Fruit fly (Drosophila melanogaster) whole organism, embryonic: ENCODE measurements around the gene tai.

Experiments used
- Aef1 ChIP-seq: fragments of 200-800 bp; sonication (Bioruptor generic); IDR thresholded peaks from 3 replicates; pipeline ENCODE4 v1.3.6; 2022; ENCODE audit warnings: missing biosample characterization, missing genetic modification characterization
- CG10321 ChIP-seq: fragments of 200-800 bp; sonication (Bioruptor generic); IDR thresholded peaks from 2 replicates; pipeline ENCODE4 v1.3.6; 2022; ENCODE audit warnings: missing biosample characterization, missing genetic modification characterization
- CG10543 ChIP-seq: fragments of 200-800 bp; sonication (Bioruptor generic); optimal IDR thresholded peaks from 3 replicates; lab custom pipeline; 2017; ENCODE audit warnings: missing biosample characterization, mild to moderate bottlenecking, missing genetic modification characterization, moderate library complexity
- CG12155 ChIP-seq: fragments of 200-800 bp; sonication (Bioruptor generic); optimal IDR thresholded peaks from 3 replicates; lab custom pipeline; 2016; ENCODE audit warnings: missing biosample characterization, missing genetic modification characterization
- CG12659 ChIP-seq: fragments of 200-800 bp; sonication (Bioruptor generic); optimal IDR thresholded peaks from 3 replicates; lab custom pipeline; 2017; ENCODE audit warnings: mild to moderate bottlenecking, missing biosample characterization, missing genetic modification reagents, missing genetic modification characterization
- CG12744 ChIP-seq: fragments of 200-800 bp; sonication (Bioruptor generic); optimal IDR thresholded peaks from 2 replicates; lab custom pipeline; 2016; ENCODE audit warnings: missing biosample characterization, missing genetic modification characterization
- CG17568 ChIP-seq: fragments of 200-800 bp; sonication (Bioruptor generic); optimal IDR thresholded peaks from 2 replicates; lab custom pipeline; 2018; ENCODE audit warnings: missing biosample characterization, mild to moderate bottlenecking, missing genetic modification characterization, moderate library complexity
- CG17912 ChIP-seq: fragments of 200-800 bp; sonication (Bioruptor generic); optimal IDR thresholded peaks from 2 replicates; lab custom pipeline; 2018; ENCODE audit warnings: missing biosample characterization, mild to moderate bottlenecking, missing genetic modification characterization
- CG2202 ChIP-seq: fragments of 200-800 bp; sonication (Bioruptor generic); optimal IDR thresholded peaks from 2 replicates; lab custom pipeline; 2018; ENCODE audit warnings: missing biosample characterization, mild to moderate bottlenecking, missing genetic modification characterization
- CG30431 ChIP-seq: fragments of 200-800 bp; sonication (Bioruptor generic); optimal IDR thresholded peaks from 2 replicates; lab custom pipeline; 2017; ENCODE audit warnings: missing biosample characterization, missing genetic modification characterization
- CG3065 ChIP-seq: fragments of 200-800 bp; sonication (Bioruptor generic); optimal IDR thresholded peaks from 2 replicates; lab custom pipeline; 2016; ENCODE audit warnings: missing biosample characterization, missing genetic modification characterization
- CG3163 ChIP-seq: fragments of 200-800 bp; sonication (Bioruptor generic); optimal IDR thresholded peaks from 3 replicates; lab custom pipeline; 2016; ENCODE audit warnings: missing biosample characterization, missing genetic modification characterization
- CG32532 ChIP-seq: fragments of 200-800 bp; sonication (Bioruptor generic); IDR thresholded peaks from 2 replicates; pipeline ENCODE4 v1.3.6; 2022; ENCODE audit warnings: missing biosample characterization, missing genetic modification characterization
- CG3281 ChIP-seq: fragments of 200-800 bp; sonication (Bioruptor generic); optimal IDR thresholded peaks from 3 replicates; lab custom pipeline; 2017; ENCODE audit warnings: missing biosample characterization, mild to moderate bottlenecking, missing genetic modification characterization
- CG3407 ChIP-seq: fragments of 200-800 bp; sonication (Bioruptor generic); optimal IDR thresholded peaks from 2 replicates; lab custom pipeline; 2018; ENCODE audit warnings: missing biosample characterization, mild to moderate bottlenecking, missing genetic modification characterization
- CG4617 ChIP-seq: fragments of 200-800 bp; sonication (Bioruptor generic); optimal IDR thresholded peaks from 3 replicates; lab custom pipeline; 2016; ENCODE audit warnings: missing biosample characterization, missing genetic modification characterization, borderline replicate concordance
- CG6254 ChIP-seq: fragments of 200-800 bp; sonication (Bioruptor generic); optimal IDR thresholded peaks from 3 replicates; lab custom pipeline; 2017; ENCODE audit warnings: mild to moderate bottlenecking, missing biosample characterization, missing genetic modification reagents, missing genetic modification characterization
- CG8281 ChIP-seq: fragments of 200-800 bp; sonication (Bioruptor generic); optimal IDR thresholded peaks from 2 replicates; lab custom pipeline; 2018; ENCODE audit warnings: missing biosample characterization, mild to moderate bottlenecking, missing genetic modification characterization, moderate library complexity
- CG8765 ChIP-seq: fragments of 200-800 bp; sonication (Bioruptor generic); IDR thresholded peaks from 2 replicates; pipeline ENCODE4 v1.3.6; 2022; ENCODE audit warnings: missing biosample characterization, missing genetic modification characterization
- CG8944 ChIP-seq: fragments of 200-800 bp; sonication (Bioruptor generic); optimal IDR thresholded peaks from 3 replicates; lab custom pipeline; 2016; ENCODE audit warnings: missing biosample characterization, missing genetic modification characterization
- CG9876 ChIP-seq: fragments of 200-800 bp; sonication (Bioruptor generic); optimal IDR thresholded peaks from 2 replicates; lab custom pipeline; 2016; ENCODE audit warnings: missing biosample characterization, missing genetic modification characterization
- CrebB ChIP-seq: fragments of 200-800 bp; sonication (Bioruptor generic); optimal IDR thresholded peaks from 3 replicates; lab custom pipeline; 2018; ENCODE audit warnings: missing biosample characterization, mild to moderate bottlenecking, missing genetic modification characterization
- Dek ChIP-seq: fragments of 200-800 bp; sonication (Bioruptor generic); optimal IDR thresholded peaks from 3 replicates; lab custom pipeline; 2019; ENCODE audit warnings: missing biosample characterization, mild to moderate bottlenecking, missing genetic modification characterization, moderate library complexity
- HLH4C ChIP-seq: fragments of 200-800 bp; sonication (Bioruptor generic); IDR thresholded peaks from 3 replicates; pipeline ENCODE4 v1.3.6; 2022; ENCODE audit warnings: missing biosample characterization, missing genetic modification characterization; ENCODE audit not compliant: partially characterized antibody
- Kr ChIP-seq: fragments of 200-800 bp; sonication (Bioruptor generic); optimal IDR thresholded peaks from 2 replicates; lab custom pipeline; 2017; ENCODE audit warnings: missing biosample characterization, mild to moderate bottlenecking, missing genetic modification characterization
- Ssrp ChIP-seq: fragments of 200-800 bp; sonication (Bioruptor generic); optimal IDR thresholded peaks from 2 replicates; lab custom pipeline; 2018; ENCODE audit warnings: missing biosample characterization, mild to moderate bottlenecking, missing genetic modification characterization, moderate library complexity
- Taf1 ChIP-seq: fragments of 200-800 bp; sonication (Bioruptor generic); IDR thresholded peaks from 2 replicates; pipeline ENCODE4 v1.3.6; 2022; ENCODE audit warnings: missing biosample characterization, missing genetic modification characterization
- Vsx1 ChIP-seq: fragments of 200-800 bp; sonication (Bioruptor generic); optimal IDR thresholded peaks from 2 replicates; lab custom pipeline; 2017; ENCODE audit warnings: missing biosample characterization, mild to moderate bottlenecking, missing genetic modification characterization, missing genetic modification reagents
- az2 ChIP-seq: fragments of 200-800 bp; sonication (Bioruptor generic); optimal IDR thresholded peaks from 3 replicates; lab custom pipeline; 2016; ENCODE audit warnings: missing biosample characterization, missing genetic modification characterization
- crp ChIP-seq, 2 experiments: fragments of 200-800 bp; sonication (Bioruptor generic); optimal IDR thresholded peaks; 2 replicates in 1 of 2; 3 replicates in 1 of 2; lab custom pipeline; 2017; ENCODE audit warnings: missing biosample characterization in 2 of 2, missing genetic modification characterization in 2 of 2, mild to moderate bottlenecking in 1 of 2, moderate library complexity in 1 of 2
- da ChIP-seq: fragments of 200-800 bp; sonication (Bioruptor generic); optimal IDR thresholded peaks from 2 replicates; lab custom pipeline; 2016; ENCODE audit warnings: missing biosample characterization, missing genetic modification characterization
- danr ChIP-seq: fragments of 200-800 bp; sonication (Bioruptor generic); IDR thresholded peaks from 2 replicates; pipeline ENCODE4 v1.3.6; 2022; ENCODE audit warnings: missing biosample characterization, missing genetic modification characterization
- dmrt11E ChIP-seq: fragments of 200-800 bp; sonication (Bioruptor generic); optimal IDR thresholded peaks from 3 replicates; lab custom pipeline; 2018; ENCODE audit warnings: missing biosample characterization, mild to moderate bottlenecking, missing genetic modification characterization, moderate library complexity
- her ChIP-seq: fragments of 200-800 bp; sonication (Bioruptor generic); optimal IDR thresholded peaks from 2 replicates; lab custom pipeline; 2016; ENCODE audit warnings: missing biosample characterization, missing genetic modification characterization
- kay ChIP-seq: fragments of 200-800 bp; sonication (Bioruptor generic); optimal IDR thresholded peaks from 2 replicates; lab custom pipeline; 2016; ENCODE audit warnings: missing biosample characterization, missing genetic modification characterization
- lbe ChIP-seq: fragments of 200-800 bp; sonication (Bioruptor generic); optimal IDR thresholded peaks from 2 replicates; lab custom pipeline; 2016; ENCODE audit warnings: missing biosample characterization, mild to moderate bottlenecking, missing genetic modification characterization
- lov ChIP-seq, 2 experiments: fragments of 200-800 bp in 1 of 2; fragments of >200 bp in 1 of 2; sonication (Bioruptor generic) in 1 of 2; IDR thresholded peaks in 1 of 2; optimal IDR thresholded peaks in 1 of 2; 2 replicates in 1 of 2; 3 replicates in 1 of 2; pipeline versions ENCODE4 v1.3.6 to Lab custom; 2017 to 2022; ENCODE audit warnings: missing biosample characterization in 1 of 2, missing genetic modification characterization in 1 of 2
- mirr ChIP-seq: fragments of 200-800 bp; sonication (Bioruptor generic); optimal IDR thresholded peaks from 3 replicates; lab custom pipeline; 2018; ENCODE audit warnings: missing biosample characterization, mild to moderate bottlenecking, missing genetic modification characterization
- odd ChIP-seq: fragments of 200-800 bp; sonication (Bioruptor generic); optimal IDR thresholded peaks from 2 replicates; lab custom pipeline; 2017; ENCODE audit warnings: missing biosample characterization, mild to moderate bottlenecking, missing genetic modification characterization
- pho ChIP-seq: fragments of 200-800 bp; sonication (Bioruptor generic); optimal IDR thresholded peaks from 2 replicates; lab custom pipeline; 2016; ENCODE audit warnings: missing biosample characterization, missing genetic modification characterization
- psq ChIP-seq: fragments of 200-800 bp; sonication (Bioruptor generic); optimal IDR thresholded peaks from 2 replicates; lab custom pipeline; 2017; ENCODE audit warnings: missing biosample characterization, missing genetic modification characterization
- pum ChIP-seq: fragments of 200-800 bp; sonication (Bioruptor generic); optimal IDR thresholded peaks from 2 replicates; lab custom pipeline; 2016; ENCODE audit warnings: missing biosample characterization, missing genetic modification characterization
- so ChIP-seq: fragments of 200-800 bp; sonication (Bioruptor generic); IDR thresholded peaks from 3 replicates; pipeline ENCODE4 v1.3.6; 2022; ENCODE audit warnings: missing biosample characterization, missing genetic modification characterization
- sqz ChIP-seq: fragments of 200-800 bp; sonication (Bioruptor generic); optimal IDR thresholded peaks from 3 replicates; lab custom pipeline; 2018; ENCODE audit warnings: missing biosample characterization, mild to moderate bottlenecking, missing genetic modification characterization
- ssp ChIP-seq: fragments of 200-800 bp; sonication (Bioruptor generic); IDR thresholded peaks from 2 replicates; pipeline ENCODE4 v1.3.6; 2022; ENCODE audit warnings: missing biosample characterization, missing genetic modification characterization
- tap ChIP-seq: fragments of 200-800 bp; optimal IDR thresholded peaks from 3 replicates; lab custom pipeline; 2019; ENCODE audit warnings: missing biosample characterization, mild to moderate bottlenecking, missing genetic modification characterization, moderate library complexity
- unpg ChIP-seq: fragments of 200-800 bp; sonication (Bioruptor generic); optimal IDR thresholded peaks from 3 replicates; lab custom pipeline; 2018; ENCODE audit warnings: missing biosample characterization, mild to moderate bottlenecking, missing genetic modification characterization, moderate library complexity
- vnd ChIP-seq: fragments of 200-800 bp; sonication (Bioruptor generic); IDR thresholded peaks from 3 replicates; pipeline ENCODE4 v1.3.6; 2022; ENCODE audit warnings: missing biosample characterization, missing genetic modification characterization; ENCODE audit not compliant: partially characterized antibody
- zf30C ChIP-seq: fragments of 200-800 bp; sonication (Bioruptor generic); optimal IDR thresholded peaks from 3 replicates; lab custom pipeline; 2018; ENCODE audit warnings: missing biosample characterization, mild to moderate bottlenecking, missing genetic modification characterization

Gene tai

DNA sequence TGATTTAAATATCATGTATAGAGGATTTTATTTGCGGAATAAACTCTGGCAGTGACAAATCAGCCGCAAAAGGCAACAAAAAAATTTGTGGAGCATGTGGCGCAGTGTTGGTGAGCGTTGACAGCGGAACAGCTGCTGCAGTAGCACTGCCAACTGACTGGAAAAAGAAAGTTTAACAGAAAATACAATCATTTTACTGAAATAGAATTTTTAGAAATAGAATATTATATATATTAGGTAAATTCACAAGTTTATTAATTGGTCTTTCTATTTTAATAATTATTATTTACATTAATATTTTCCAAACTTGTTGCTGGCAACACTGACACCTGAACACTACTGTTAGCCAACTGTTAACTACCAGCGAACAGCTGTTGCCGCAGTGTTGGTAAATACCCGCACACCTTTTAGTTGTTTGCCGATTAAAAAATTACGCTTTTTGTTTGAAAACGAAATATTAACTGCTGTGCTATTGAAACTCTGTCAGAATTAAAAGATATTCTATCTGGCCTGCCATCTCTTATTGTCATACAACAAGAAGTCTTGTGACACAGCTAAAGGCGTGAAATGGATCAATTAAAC is at the start of gene tai, which contains the start of gene CG9586 (continued):
- peak; percentile 61 for TF ChIP-seq CG3065 (GFP tag; lab: Kevin White, UChicago)
- peak; percentile 71 for TF ChIP-seq psq (GFP tag; lab: Kevin White, UChicago)
- TF ChIP-seq Vsx1 (GFP tag; lab: Kevin White, UChicago) = peak; percentile 82
- TF ChIP-seq tap (tag; lab: Kevin White, UChicago) = peak; percentile 83
- peak; percentile 63 for TF ChIP-seq CrebB (tag; lab: Kevin White, UChicago)
- TF ChIP-seq CG12659 (GFP tag; lab: Kevin White, UChicago) = peak; percentile 92
- peak; percentile 49 for TF ChIP-seq pho (GFP tag; lab: Kevin White, UChicago)
- peak; percentile 74 for TF ChIP-seq Ssrp (tag; lab: Kevin White, UChicago)
- no peak for TF ChIP-seq zf30C (GFP tag; lab: Kevin White, UChicago)
- peak; percentile 89 for TF ChIP-seq unpg (GFP tag; lab: Kevin White, UChicago)
- peak; percentile 36 for TF ChIP-seq mirr (GFP tag; lab: Kevin White, UChicago)
- TF ChIP-seq CG2202 = peak; percentile 78
- peak; percentile 77 to 97 for TF ChIP-seq crp (GFP tag; optimal IDR thresholded peaks at IDR 0.05; lab: Kevin White, UChicago)
- TF ChIP-seq CG12744 = peak; percentile 5
- peak; percentile 71 for TF ChIP-seq ssp (GFP tag; lab: Robert Waterston, UW)
- TF ChIP-seq CG3407 = peak; percentile 77
- peak; percentile 92 for TF ChIP-seq sqz
- TF ChIP-seq CG12155 (GFP tag; lab: Kevin White, UChicago) = peak; percentile 89
- peak; percentile 77 for TF ChIP-seq Dek
- peak; percentile 60 for TF ChIP-seq CG17912 (GFP tag; lab: Kevin White, UChicago)
- TF ChIP-seq CG3281 (GFP tag; lab: Kevin White, UChicago) = peak; percentile 77
- TF ChIP-seq CG4617 = peak; percentile 82
- peak; percentile 31; the same call in 1 of the 2 replicates for TF ChIP-seq CG10321
- peak; percentile 82 for TF ChIP-seq CG10543 (GFP tag; lab: Kevin White, UChicago)
- peak; percentile 27 for TF ChIP-seq CG8281 (tag; lab: Kevin White, UChicago)
- 0 out of 2 replicates have a peak, but pooled peaks have one; percentile 8 for TF ChIP-seq danr (GFP tag; lab: Robert Waterston, UW)
- peak; percentile 87 for TF ChIP-seq az2
- peak; percentile 71 for TF ChIP-seq CG30431 (GFP tag; lab: Kevin White, UChicago)
- peak; percentile 65 for TF ChIP-seq CG17568 (GFP tag; lab: Kevin White, UChicago)
- no peak for TF ChIP-seq kay (GFP tag; lab: Kevin White, UChicago)
- TF ChIP-seq lbe (GFP tag; lab: Kevin White, UChicago) = peak; percentile 86
- TF ChIP-seq CG8944 (GFP tag; lab: Kevin White, UChicago) = peak; percentile 59
- TF ChIP-seq Taf1 (GFP tag; lab: Robert Waterston, UW) = peak; percentile 58
- peak; percentile 66 for TF ChIP-seq CG6254 (GFP tag; lab: Kevin White, UChicago)
- TF ChIP-seq CG9876 = no peak
- peak; percentile 88 for TF ChIP-seq dmrt11E (tag; lab: Kevin White, UChicago)
- peak; percentile 63 for TF ChIP-seq pum (GFP tag; lab: Kevin White, UChicago)
- TF ChIP-seq odd (GFP tag; lab: Kevin White, UChicago) = peak; percentile 83
- TF ChIP-seq CG8765 (GFP tag; lab: Robert Waterston, UW) = peak; percentile 69
- no peak for TF ChIP-seq lov (optimal IDR thresholded peaks at IDR 0.05; lab: Kevin White, UChicago)
- TF ChIP-seq lov (GFP tag; IDR thresholded peaks at IDR 0.05; lab: Robert Waterston, UW) = peak; percentile 83; the same call in 1 of the 3 replicates
- peak; percentile 7 for TF ChIP-seq her (GFP tag; lab: Kevin White, UChicago)
- TF ChIP-seq HLH4C (GFP tag; lab: Robert Waterston, UW) = peak; percentile 41; the same call in 2 of the 3 replicates
- TF ChIP-seq da = peak; percentile 34
- TF ChIP-seq Aef1 (GFP tag; lab: Robert Waterston, UW) = peak; percentile 49; the same call in 2 of the 3 replicates
- TF ChIP-seq CG3163 (GFP tag; lab: Kevin White, UChicago) = no peak
- peak; percentile 44; the same call in 1 of the 3 replicates for TF ChIP-seq so
- peak; percentile 83 for TF ChIP-seq CG32532
- TF ChIP-seq Kr (GFP tag; lab: Kevin White, UChicago) = peak; percentile 27
- no peak for TF ChIP-seq vnd (GFP tag; lab: Robert Waterston, UW)
